Fruit fly (Drosophila melanogaster) whole organism, adult: Measurements from ENCODE around the gene Tsp5D.

Experiments
- CG11617 ChIP-seq: fragments of 200-800 bp; sonication (Bioruptor generic); optimal IDR thresholded peaks from 2 replicates; lab custom pipeline; 2017; ENCODE audit warnings: mild to moderate bottlenecking, missing biosample characterization, missing genetic modification reagents, missing genetic modification characterization
- CG12768 ChIP-seq: fragments of 200-800 bp; sonication (Bioruptor generic); optimal IDR thresholded peaks from 2 replicates; lab custom pipeline; 2017; ENCODE audit warnings: missing biosample characterization, missing genetic modification characterization, mild to moderate bottlenecking, moderate library complexity, missing genetic modification reagents
- CG14711 ChIP-seq: fragments of 200-800 bp; sonication (Bioruptor generic); optimal IDR thresholded peaks from 2 replicates; lab custom pipeline; 2018; ENCODE audit warnings: missing biosample characterization, mild to moderate bottlenecking, missing genetic modification characterization, moderate library complexity
- CG1620 ChIP-seq: fragments of 200-800 bp; sonication (Bioruptor generic); optimal IDR thresholded peaks from 2 replicates; lab custom pipeline; 2016; ENCODE audit warnings: missing biosample characterization, missing genetic modification characterization
- CG33017 ChIP-seq: fragments of 200-800 bp; sonication (Bioruptor generic); optimal IDR thresholded peaks from 2 replicates; lab custom pipeline; 2018; ENCODE audit warnings: missing biosample characterization, mild to moderate bottlenecking, missing genetic modification characterization, moderate library complexity
- CG5204 ChIP-seq: fragments of 200-800 bp; sonication (Bioruptor generic); optimal IDR thresholded peaks from 2 replicates; lab custom pipeline; 2016; ENCODE audit warnings: missing biosample characterization, missing genetic modification characterization
- CG7045 ChIP-seq: fragments of 200-800 bp; sonication (Bioruptor generic); optimal IDR thresholded peaks from 2 replicates; lab custom pipeline; 2017; ENCODE audit warnings: missing biosample characterization, mild to moderate bottlenecking, missing genetic modification characterization
- CG7101 ChIP-seq: fragments of 200-800 bp; sonication (Bioruptor generic); optimal IDR thresholded peaks from 2 replicates; lab custom pipeline; 2018; ENCODE audit warnings: missing biosample characterization, mild to moderate bottlenecking, missing genetic modification characterization, moderate library complexity
- Clk ChIP-seq: fragments of 200-800 bp; sonication (Bioruptor generic); optimal IDR thresholded peaks from 2 replicates; lab custom pipeline; 2017; ENCODE audit warnings: missing biosample characterization, missing genetic modification characterization
- Crg-1 ChIP-seq: fragments of 200-800 bp; sonication (Bioruptor generic); optimal IDR thresholded peaks from 2 replicates; lab custom pipeline; 2016; ENCODE audit warnings: missing biosample characterization, missing genetic modification characterization
- Hr96 ChIP-seq: fragments of 200-800 bp; sonication (Bioruptor generic); optimal IDR thresholded peaks from 2 replicates; lab custom pipeline; 2016; ENCODE audit warnings: missing biosample characterization, missing genetic modification characterization
- Mnt ChIP-seq: fragments of 200-800 bp; sonication (Bioruptor generic); optimal IDR thresholded peaks from 2 replicates; lab custom pipeline; 2016; ENCODE audit warnings: missing biosample characterization, mild to moderate bottlenecking, missing genetic modification characterization
- bab1 ChIP-seq: fragments of 200-800 bp; sonication (Bioruptor generic); optimal IDR thresholded peaks from 3 replicates; lab custom pipeline; 2019; ENCODE audit warnings: missing biosample characterization, mild to moderate bottlenecking, missing genetic modification characterization, moderate library complexity
- cic ChIP-seq: fragments of 200-800 bp; sonication (Bioruptor generic); optimal IDR thresholded peaks from 2 replicates; lab custom pipeline; 2017; ENCODE audit warnings: missing biosample characterization, mild to moderate bottlenecking, missing genetic modification characterization, moderate library complexity
- cnc ChIP-seq, 2 experiments: fragments of >200 bp; optimal IDR thresholded peaks; 2 replicates each; lab custom pipeline; 2017
- kay ChIP-seq: fragments of 200-800 bp; sonication (Bioruptor generic); peaks from one replicate; lab custom pipeline; 2016; ENCODE audit warnings: missing biosample characterization, missing genetic modification characterization, borderline replicate concordance
- ovo ChIP-seq: fragments of 200-800 bp; sonication (Bioruptor generic); optimal IDR thresholded peaks from 2 replicates; lab custom pipeline; 2016; ENCODE audit warnings: missing biosample characterization, missing genetic modification characterization
- pad ChIP-seq: fragments of 200-800 bp; sonication (Bioruptor generic); optimal IDR thresholded peaks from 3 replicates; lab custom pipeline; 2017; ENCODE audit warnings: missing biosample characterization, missing genetic modification characterization, mild to moderate bottlenecking, moderate library complexity, missing genetic modification reagents
- tj ChIP-seq: fragments of 200-800 bp; sonication (Bioruptor generic); optimal IDR thresholded peaks from 3 replicates; lab custom pipeline; 2017; ENCODE audit warnings: missing biosample characterization, mild to moderate bottlenecking, missing genetic modification characterization, moderate library complexity
- toe ChIP-seq: fragments of 200-800 bp; sonication (Bioruptor generic); optimal IDR thresholded peaks from 2 replicates; lab custom pipeline; 2016; ENCODE audit warnings: missing biosample characterization, missing genetic modification characterization

Tsp5D gene

DNA sequence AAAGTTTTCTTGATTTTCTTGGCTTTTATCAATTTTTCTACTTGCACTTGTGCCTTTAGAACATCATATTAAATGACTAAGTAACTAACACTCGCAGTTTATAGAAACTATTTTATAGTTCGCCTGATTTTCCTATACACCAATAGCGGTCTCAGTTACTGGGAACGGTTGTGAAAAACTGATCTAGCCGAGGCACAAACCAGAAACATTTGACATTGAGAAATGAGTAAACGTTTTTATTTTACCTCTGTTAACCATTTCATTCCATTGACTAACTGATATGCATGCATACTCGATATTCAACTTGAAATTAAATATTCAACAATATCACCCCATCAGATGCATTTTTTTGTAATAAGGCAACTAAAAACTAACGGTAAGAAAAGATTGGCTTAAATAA lies 39.3 kb downstream of the Tsp5D start:
- TF ChIP-seq bab1 (GFP tag; lab: Kevin White, UChicago), result no peak
- no peak for TF ChIP-seq pad (GFP tag; lab: Kevin White, UChicago)
- TF ChIP-seq Crg-1, result no peak
- no peak for TF ChIP-seq CG11617
- no peak for TF ChIP-seq Clk (GFP tag; lab: Kevin White, UChicago)
- TF ChIP-seq CG7101, result no peak
- no peak for TF ChIP-seq CG1620 (GFP tag; lab: Kevin White, UChicago)
- no peak for TF ChIP-seq toe (GFP tag; lab: Kevin White, UChicago)
- TF ChIP-seq Mnt, result no peak
- no peak for TF ChIP-seq CG5204
- no peak for TF ChIP-seq cnc (optimal IDR thresholded peaks at IDR 0.05; lab: Kevin White, UChicago)
- no peak for TF ChIP-seq Hr96 (GFP tag; lab: Kevin White, UChicago)
- TF ChIP-seq kay, result no peak

DNA sequence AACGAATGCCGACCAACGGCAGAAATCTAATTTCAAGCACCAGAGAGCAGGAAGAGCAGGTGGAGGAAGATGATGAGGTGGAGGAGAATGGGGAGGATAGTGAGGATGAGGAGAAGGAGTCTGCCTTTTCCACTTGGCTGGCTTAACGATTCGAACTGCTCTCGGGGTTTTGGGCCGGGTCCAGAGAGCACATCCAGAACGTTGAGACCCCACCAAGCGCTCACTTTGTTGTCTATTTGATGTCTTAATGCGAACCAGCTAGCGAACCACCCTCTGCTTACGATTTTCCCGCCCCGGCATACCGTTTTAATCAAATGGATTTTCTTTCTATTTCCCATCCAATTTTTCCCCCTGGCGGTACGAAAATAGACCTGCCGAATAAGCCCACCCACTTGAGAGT lies 39.9 kb downstream of the Tsp5D start:
- TF ChIP-seq CG5204 (no peak), CG7045 (GFP tag; lab: Kevin White, UChicago) (no peak), tj (GFP tag; lab: Kevin White, UChicago) (no peak), Crg-1 (no peak), CG11617 (no peak), Clk (GFP tag; lab: Kevin White, UChicago) (no peak)

DNA sequence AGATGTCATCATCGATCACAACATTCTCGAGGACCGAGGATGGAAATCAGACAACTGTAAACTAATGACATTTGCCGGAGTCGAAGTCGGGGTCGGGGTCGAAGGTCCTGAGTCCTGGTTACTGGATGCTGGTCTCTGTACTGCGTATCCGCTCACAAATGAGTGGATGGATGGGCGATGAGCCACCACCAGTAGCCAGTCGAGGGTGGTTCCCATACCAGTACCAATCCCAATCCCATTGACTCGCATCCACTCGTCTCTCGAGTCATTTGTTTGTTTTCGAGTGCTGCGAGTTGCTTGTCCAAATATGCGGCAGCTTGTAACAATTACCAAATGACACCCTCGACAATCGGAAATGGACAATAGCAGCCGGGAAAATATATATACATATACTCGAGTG lies 41.8 kb downstream of the Tsp5D start:
- TF ChIP-seq kay, result no peak
- no peak for TF ChIP-seq pad (GFP tag; lab: Kevin White, UChicago)
- no peak for TF ChIP-seq Clk (GFP tag; lab: Kevin White, UChicago)
- no peak for TF ChIP-seq Crg-1
- no peak for TF ChIP-seq CG7101
- TF ChIP-seq CG11617, result no peak
- no peak for TF ChIP-seq cnc (optimal IDR thresholded peaks at IDR 0.05; lab: Kevin White, UChicago)
- TF ChIP-seq Hr96 (GFP tag; lab: Kevin White, UChicago), result no peak
- TF ChIP-seq CG14711 (tag; lab: Kevin White, UChicago), result no peak

DNA sequence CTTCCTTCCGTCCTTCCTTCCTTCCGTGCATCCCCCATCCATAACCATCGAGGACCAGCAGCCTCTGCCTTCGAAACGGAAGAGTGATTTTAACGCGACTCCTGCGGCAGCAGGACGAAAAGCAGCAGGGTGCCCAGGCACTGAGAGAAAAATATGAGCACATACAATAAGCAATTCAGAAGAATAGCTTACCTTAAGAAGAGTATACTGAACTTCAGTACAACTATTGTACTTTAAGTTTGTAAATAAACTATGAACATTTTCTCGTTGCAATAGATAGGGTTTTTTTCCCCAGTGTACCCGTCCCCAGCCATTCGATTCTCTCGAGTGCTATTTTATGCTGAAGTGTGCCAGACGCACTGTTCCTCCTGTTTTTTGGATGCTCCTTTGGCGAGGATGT lies 43.0 kb downstream of the Tsp5D start:
- TF ChIP-seq CG11617 (no peak), CG12768 (GFP tag; lab: Kevin White, UChicago) (no peak), pad (GFP tag; lab: Kevin White, UChicago) (no peak), tj (GFP tag; lab: Kevin White, UChicago) (no peak)

DNA sequence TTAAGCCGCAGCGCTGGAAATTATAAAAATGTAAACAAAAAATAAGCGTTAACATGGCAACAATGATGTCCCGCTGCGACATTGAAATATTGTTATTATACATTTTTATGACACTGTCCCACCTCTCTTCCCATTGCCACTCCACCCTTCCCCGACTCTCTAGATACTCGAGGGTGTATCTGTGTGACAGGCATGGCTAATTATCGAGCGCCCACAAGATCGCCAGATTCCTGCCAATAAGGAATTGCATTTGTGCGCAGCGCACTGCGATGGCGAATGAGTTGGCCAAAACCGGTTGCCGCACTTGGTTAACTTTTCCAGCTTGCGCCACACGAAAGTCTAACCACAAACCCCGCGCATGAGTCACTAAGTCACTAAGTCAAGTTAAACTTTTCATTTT lies 44.1 kb downstream of the Tsp5D start:
- TF ChIP-seq CG1620 (GFP tag; lab: Kevin White, UChicago) (no peak), CG5204 (no peak), cic (no peak), Mnt (no peak), CG7045 (GFP tag; lab: Kevin White, UChicago) (no peak), kay (no peak), CG7101 (no peak), Hr96 (GFP tag; lab: Kevin White, UChicago) (no peak), CG12768 (GFP tag; lab: Kevin White, UChicago) (no peak), Clk (GFP tag; lab: Kevin White, UChicago) (no peak), cnc (optimal IDR thresholded peaks at IDR 0.05; lab: Kevin White, UChicago) (no peak), toe (GFP tag; lab: Kevin White, UChicago) (no peak), ovo (GFP tag; lab: Kevin White, UChicago) (no peak), tj (GFP tag; lab: Kevin White, UChicago) (no peak), CG14711 (tag; lab: Kevin White, UChicago) (no peak), CG11617 (no peak), pad (GFP tag; lab: Kevin White, UChicago) (no peak), Crg-1 (no peak), CG33017 (tag; lab: Kevin White, UChicago) (no peak), bab1 (GFP tag; lab: Kevin White, UChicago) (no peak)

DNA sequence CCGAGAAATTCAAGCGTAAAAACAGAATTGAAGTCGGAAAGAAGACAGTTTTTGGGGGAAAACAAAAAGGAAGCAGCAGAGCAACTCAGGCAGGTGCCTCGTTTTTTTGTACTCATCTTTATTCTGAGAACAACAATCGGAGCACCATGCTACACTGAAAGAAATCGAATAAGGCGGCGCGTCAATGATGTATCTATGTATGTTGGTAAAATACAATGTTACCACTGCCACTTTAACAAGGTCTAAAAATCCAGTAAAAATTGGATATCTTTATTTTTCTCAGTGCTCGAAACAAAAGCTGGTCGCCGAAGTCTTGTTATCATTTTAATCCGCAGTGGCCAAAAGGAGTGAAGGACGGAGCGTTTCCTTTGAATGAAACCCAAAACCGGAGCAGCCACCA lies 44.6 kb downstream of the Tsp5D start:
- TF ChIP-seq toe (GFP tag; lab: Kevin White, UChicago), result no peak
- no peak for TF ChIP-seq CG5204
- no peak for TF ChIP-seq CG33017 (tag; lab: Kevin White, UChicago)
- no peak for TF ChIP-seq Crg-1
- no peak for TF ChIP-seq ovo (GFP tag; lab: Kevin White, UChicago)
- TF ChIP-seq cnc (optimal IDR thresholded peaks at IDR 0.05; lab: Kevin White, UChicago), result no peak
- TF ChIP-seq tj (GFP tag; lab: Kevin White, UChicago), result no peak
- no peak for TF ChIP-seq Clk (GFP tag; lab: Kevin White, UChicago)
- no peak for TF ChIP-seq bab1 (GFP tag; lab: Kevin White, UChicago)
- TF ChIP-seq CG7045 (GFP tag; lab: Kevin White, UChicago), result no peak
- no peak for TF ChIP-seq CG7101
- no peak for TF ChIP-seq cic
- TF ChIP-seq Mnt, result no peak
- no peak for TF ChIP-seq Hr96 (GFP tag; lab: Kevin White, UChicago)
- TF ChIP-seq CG1620 (GFP tag; lab: Kevin White, UChicago), result no peak
- TF ChIP-seq pad (GFP tag; lab: Kevin White, UChicago), result no peak
- no peak for TF ChIP-seq CG12768 (GFP tag; lab: Kevin White, UChicago)

DNA sequence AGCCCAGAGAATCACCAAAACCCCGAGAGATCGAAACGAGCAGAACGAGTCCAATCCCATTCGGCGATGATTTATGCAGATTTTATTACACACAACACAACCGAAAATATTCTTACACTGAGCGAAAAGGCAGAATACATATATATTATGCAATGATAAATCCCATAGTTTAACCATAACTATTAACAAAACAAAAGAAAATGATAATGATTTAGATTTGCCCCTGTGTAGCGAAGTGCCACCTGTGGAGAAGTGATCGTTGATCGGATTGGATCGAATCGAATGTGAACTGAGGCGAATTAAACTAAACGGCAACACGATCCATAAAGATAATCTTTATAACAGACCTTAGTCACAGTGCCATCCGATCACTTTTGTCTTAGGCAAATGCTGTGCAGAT lies 45.6 kb downstream of the Tsp5D start:
- TF ChIP-seq CG7045 (GFP tag; lab: Kevin White, UChicago) (no peak), CG1620 (GFP tag; lab: Kevin White, UChicago) (no peak), pad (GFP tag; lab: Kevin White, UChicago) (no peak), CG11617 (no peak), CG33017 (tag; lab: Kevin White, UChicago) (no peak), kay (no peak), tj (GFP tag; lab: Kevin White, UChicago) (no peak), CG7101 (no peak), Clk (GFP tag; lab: Kevin White, UChicago) (no peak), toe (GFP tag; lab: Kevin White, UChicago) (no peak), Hr96 (GFP tag; lab: Kevin White, UChicago) (no peak), ovo (GFP tag; lab: Kevin White, UChicago) (no peak), cnc (optimal IDR thresholded peaks at IDR 0.05; lab: Kevin White, UChicago) (no peak), CG14711 (tag; lab: Kevin White, UChicago) (no peak), Crg-1 (no peak), bab1 (GFP tag; lab: Kevin White, UChicago) (no peak), CG12768 (GFP tag; lab: Kevin White, UChicago) (no peak), cic (no peak), CG5204 (no peak)
